Worm (Caenorhabditis elegans): ENCODE data around the gene lec-2.

DNA sequence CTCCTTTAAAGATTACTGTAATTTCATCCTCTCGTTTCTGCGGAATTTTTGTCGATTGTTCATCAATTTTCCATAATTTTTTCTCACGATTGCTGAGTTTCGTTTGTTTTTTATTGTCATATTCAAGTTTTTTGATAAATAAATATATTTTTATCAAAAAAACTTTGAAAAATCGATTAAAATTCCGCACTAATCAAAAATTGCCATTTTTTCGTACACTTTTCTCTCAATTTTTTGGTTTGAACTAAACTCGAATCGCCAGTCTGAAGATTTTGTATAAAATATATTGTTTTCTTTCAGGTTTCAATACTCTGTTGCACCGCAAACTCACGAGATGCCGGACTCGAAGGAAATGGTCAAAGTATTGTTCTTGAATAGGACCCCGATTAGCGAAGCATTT is 24.9 kb upstream of the lec-2 start, which contains the start of gene ogr-2:
- TF ChIP-seq zim-3 (tag; optimal IDR thresholded peaks at IDR 0.05) = no peak
- no peak for TF ChIP-seq F52B5.7 (tag; optimal IDR thresholded peaks at IDR 0.05)
- TF ChIP-seq unc-62 (GFP tag; optimal IDR thresholded peaks at IDR 0.05) = no peak

Measured in whole organism, young adult.